Fruit fly (Drosophila melanogaster): ENCODE measurements around the gene CG14507.

dm6 chr3R:29196967-29197611 is 30.4 kb downstream of the CG14507 start, which contains the start of gene CG14515:
- TF ChIP-seq Dll (optimal IDR thresholded peaks at IDR 0.05) (no peak), usp (GFP tag; optimal IDR thresholded peaks at IDR 0.05) (no peak), pan (optimal IDR thresholded peaks at IDR 0.05) (no peak), EcR (GFP tag; optimal IDR thresholded peaks at IDR 0.05) (no peak)

All from whole organism.